Worm (Caenorhabditis elegans): Measurements from ENCODE around the gene C23H4.8.

DNA sequence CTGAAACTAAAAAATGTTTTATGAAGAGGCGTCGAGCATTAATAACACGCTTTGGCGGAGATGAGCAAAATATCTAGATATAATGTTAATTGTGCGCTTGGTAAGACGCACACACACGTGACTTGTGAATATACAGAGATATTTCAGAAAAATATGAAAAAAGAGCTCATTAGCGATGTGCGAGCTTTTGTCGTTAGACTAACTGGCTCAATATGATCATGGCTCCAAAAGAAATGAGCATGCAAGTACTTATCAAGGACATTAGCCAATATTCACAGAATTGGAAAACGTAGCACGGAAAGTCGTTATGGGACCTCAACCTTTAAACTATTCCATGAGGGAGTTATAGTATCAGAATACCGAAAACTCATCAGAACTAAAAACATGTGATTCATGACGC, 10.0 kb upstream of the C23H4.8 start:
- TF ChIP-seq blmp-1 (tag; optimal IDR thresholded peaks at IDR 0.05; ENCODE audit: insufficient read depth) (no peak), mbf-1 (tag; optimal IDR thresholded peaks at IDR 0.05) (no peak), aly-2 (tag; optimal IDR thresholded peaks at IDR 0.05) (no peak)
